Fruit fly (Drosophila melanogaster): ENCODE results near the gene CG5895.

CG5895 gene

DNA sequence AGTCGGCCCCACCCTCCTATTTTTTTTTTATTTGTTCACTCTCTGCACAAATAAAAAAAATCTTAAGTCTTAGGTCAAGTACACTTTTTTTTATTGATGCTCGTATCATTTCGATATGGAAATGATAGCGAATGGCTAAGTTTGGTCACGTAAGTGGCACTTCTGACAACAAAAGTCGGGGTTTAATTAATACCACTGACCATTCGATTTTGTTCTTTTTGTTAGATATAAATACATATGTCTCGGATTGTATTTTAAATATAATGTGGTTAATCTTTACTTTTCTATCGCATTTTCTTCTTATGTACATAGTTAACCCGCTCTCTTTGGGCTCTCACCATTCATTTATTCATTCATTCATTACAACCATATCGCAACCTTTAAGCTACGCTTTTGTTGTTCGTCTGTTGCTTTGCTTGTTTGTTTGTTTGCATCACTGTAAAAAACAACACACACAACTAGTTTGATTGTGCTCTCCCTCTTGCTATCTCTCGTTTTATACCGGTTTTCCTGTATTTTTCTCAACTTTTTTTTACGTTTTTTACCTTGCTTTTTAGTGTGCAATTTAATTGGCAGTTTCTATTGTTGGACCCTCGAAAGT, 33.1 kb upstream of the CG5895 start (continued):
- TF ChIP-seq CG18619 (GFP tag; optimal IDR thresholded peaks at IDR 0.05) (no peak), CG8281 (tag; optimal IDR thresholded peaks at IDR 0.05) (peak; percentile 98), CG8924 (tag; optimal IDR thresholded peaks at IDR 0.05) (peak; percentile 19), B-H2 (GFP tag; optimal IDR thresholded peaks at IDR 0.05) (peak; percentile 32), Hr51 (GFP tag; optimal IDR thresholded peaks at IDR 0.05) (peak in 1 of 2 experiments; percentile 25), nom (GFP tag; optimal IDR thresholded peaks at IDR 0.05) (peak; percentile 71), Med (GFP tag) (peak; percentile 72), yki (optimal IDR thresholded peaks at IDR 0.05) (no peak), Pdp1 (GFP tag; optimal IDR thresholded peaks at IDR 0.05) (peak in 1 of 2 experiments; percentile 10), CG7839 (tag; optimal IDR thresholded peaks at IDR 0.05) (peak; percentile 6), Rfx (GFP tag; IDR thresholded peaks at IDR 0.05) (0 out of 2 replicates have a peak, but pooled peaks have one; percentile 14)

DNA sequence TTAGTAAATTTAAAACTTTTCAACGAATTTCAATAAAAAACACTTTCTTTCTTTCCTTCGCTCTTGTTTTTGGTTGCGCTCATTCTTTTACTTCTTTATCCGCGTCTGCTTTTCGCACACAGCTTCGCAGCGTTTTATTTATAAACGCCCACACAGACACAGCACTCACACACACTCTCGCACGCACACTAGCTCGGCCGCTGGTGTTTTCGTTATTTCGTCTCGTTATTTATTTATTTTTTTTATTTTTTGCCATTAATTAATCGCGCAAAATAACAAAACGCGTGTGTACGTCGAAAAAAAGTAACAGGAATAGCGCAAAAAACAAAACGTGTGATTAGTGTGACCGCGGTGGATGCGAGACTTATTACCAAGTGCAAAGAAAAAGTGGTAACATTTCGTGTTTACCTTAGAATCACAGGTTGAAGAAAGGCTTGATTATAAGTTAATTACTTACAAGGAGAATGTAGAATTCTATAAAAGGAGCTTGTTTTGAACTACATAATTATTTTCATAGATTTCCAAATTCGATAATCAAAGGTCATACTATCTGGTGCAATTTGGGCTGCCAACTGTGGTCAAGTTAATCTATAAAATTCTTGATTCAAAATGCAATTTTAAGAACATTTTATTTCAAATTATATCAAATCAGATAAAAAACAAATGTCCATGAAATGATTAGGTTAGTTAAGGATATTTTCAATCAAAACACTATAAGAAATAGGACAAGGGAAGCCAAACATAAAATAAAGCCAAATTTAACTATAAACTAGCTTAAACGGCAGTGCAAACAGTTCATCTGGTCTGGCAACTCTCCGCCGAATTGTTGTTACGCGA, 30.7 kb upstream of the CG5895 start, which contains the start of the genes hzg and mRpS31:
Gene hzg (minus strand): TSS at position 336 of the 837 bp plus-strand sequence.
Gene mRpS31 (plus strand): TSS at position 793 of the 837 bp plus-strand sequence.
- TF ChIP-seq CG18599 (GFP tag; optimal IDR thresholded peaks at IDR 0.05), result peak; percentile 49
- TF ChIP-seq CG33213 (GFP tag; optimal IDR thresholded peaks at IDR 0.05), result peak; percentile 54
- peak; percentile 27 for TF ChIP-seq Bteb2 (GFP tag; optimal IDR thresholded peaks at IDR 0.05)
- TF ChIP-seq CG2678 (tag; optimal IDR thresholded peaks at IDR 0.05), result peak; percentile 68
- TF ChIP-seq bab2 (GFP tag; optimal IDR thresholded peaks at IDR 0.05), result no peak
- TF ChIP-seq CG17186 (GFP tag; optimal IDR thresholded peaks at IDR 0.05), result no peak
- TF ChIP-seq ci (GFP tag; IDR thresholded peaks at IDR 0.05), result no peak
- TF ChIP-seq cwo (GFP tag; optimal IDR thresholded peaks at IDR 0.05), result no peak
- TF ChIP-seq hkb (optimal IDR thresholded peaks at IDR 0.05), result no peak
- TF ChIP-seq hkb (GFP tag; IDR thresholded peaks at IDR 0.05), result no peak
- TF ChIP-seq Dip3 (GFP tag; optimal IDR thresholded peaks at IDR 0.05), result peak; percentile 20
- no peak for TF ChIP-seq slou (GFP tag; optimal IDR thresholded peaks at IDR 0.05)
- peak; percentile 41 for TF ChIP-seq CG15514 (GFP tag; optimal IDR thresholded peaks at IDR 0.05)
- TF ChIP-seq HmgZ (tag; optimal IDR thresholded peaks at IDR 0.05), result peak; percentile 47
- peak; percentile 50 for TF ChIP-seq CG10654 (GFP tag; optimal IDR thresholded peaks at IDR 0.05)
- no peak for TF ChIP-seq CG11247 (GFP tag; IDR thresholded peaks at IDR 0.05)
- peak; percentile 38 for TF ChIP-seq dm (GFP tag; optimal IDR thresholded peaks at IDR 0.05)
- peak; percentile 88 for TF ChIP-seq nom (GFP tag; optimal IDR thresholded peaks at IDR 0.05)
- TF ChIP-seq Sox102F (GFP tag; optimal IDR thresholded peaks at IDR 0.05), result peak; percentile 58
- TF ChIP-seq CG6254 (GFP tag; optimal IDR thresholded peaks at IDR 0.05), result no peak
- no peak for TF ChIP-seq CG4328 (GFP tag; optimal IDR thresholded peaks at IDR 0.05)
- TF ChIP-seq CG2712 (tag; optimal IDR thresholded peaks at IDR 0.05), result peak; percentile 74
- no peak for TF ChIP-seq pita (GFP tag; optimal IDR thresholded peaks at IDR 0.05)
- TF ChIP-seq CG4424 (GFP tag; optimal IDR thresholded peaks at IDR 0.05), result peak; percentile 53
- TF ChIP-seq ro (GFP tag; IDR thresholded peaks at IDR 0.05), result no peak
- no peak for TF ChIP-seq en (GFP tag; optimal IDR thresholded peaks at IDR 0.05)
- TF ChIP-seq CG14014 (GFP tag; IDR thresholded peaks at IDR 0.05), result no peak
- TF ChIP-seq grn (GFP tag; optimal IDR thresholded peaks at IDR 0.05), result peak; percentile 10
- TF ChIP-seq CG11504 (tag; optimal IDR thresholded peaks at IDR 0.05), result peak; percentile 66
- TF ChIP-seq nerfin-2 (GFP tag; IDR thresholded peaks at IDR 0.05; ENCODE audit: partially characterized antibody), result no peak
- no peak for TF ChIP-seq C15 (GFP tag; IDR thresholded peaks at IDR 0.05)
- TF ChIP-seq crp (GFP tag; optimal IDR thresholded peaks at IDR 0.05), result no peak
- no peak for TF ChIP-seq her (GFP tag; optimal IDR thresholded peaks at IDR 0.05)
- TF ChIP-seq Poxn (GFP tag; IDR thresholded peaks at IDR 0.05), result no peak
- no peak for TF ChIP-seq Spps (tag; optimal IDR thresholded peaks at IDR 0.05)
- peak; percentile 46 for TF ChIP-seq CG15269 (tag; optimal IDR thresholded peaks at IDR 0.05)
- TF ChIP-seq CG1792 (GFP tag; optimal IDR thresholded peaks at IDR 0.05), result peak; percentile 13
